Worm (Caenorhabditis elegans): Measurements from ENCODE around the gene wdr-60.

Gene wdr-60

DNA sequence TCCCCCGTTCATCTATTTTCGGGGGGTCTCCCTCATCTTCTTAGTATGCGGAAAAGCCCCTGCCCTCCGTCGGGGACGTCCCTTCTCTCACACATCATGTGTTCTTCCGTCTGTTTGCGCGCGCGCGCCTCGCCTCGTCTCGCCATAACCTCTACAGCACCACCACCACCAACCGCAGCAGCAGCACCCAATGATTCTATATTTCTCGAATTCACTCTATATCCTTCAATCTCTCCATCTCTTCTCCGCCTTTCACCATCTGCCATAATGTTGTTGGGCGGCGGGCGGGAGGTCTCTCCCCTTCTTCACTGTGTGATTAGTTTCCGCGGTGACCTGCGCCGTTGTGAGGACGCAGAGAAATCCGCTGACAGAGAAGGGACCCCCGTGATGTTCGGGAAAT lies 39.7 kb upstream of the wdr-60 start (continued):
- TF ChIP-seq ceh-19 (GFP tag; optimal IDR thresholded peaks at IDR 0.05), result peak; percentile 84
- no peak for TF ChIP-seq nhr-11 (tag; optimal IDR thresholded peaks at IDR 0.05)
- no peak for TF ChIP-seq ceh-24 (tag; optimal IDR thresholded peaks at IDR 0.05)
- peak; percentile 46 for TF ChIP-seq ceh-2 (tag; optimal IDR thresholded peaks at IDR 0.05)
- TF ChIP-seq ets-4 (tag; optimal IDR thresholded peaks at IDR 0.05), result peak; percentile 19
- no peak for TF ChIP-seq npax-4 (tag; optimal IDR thresholded peaks at IDR 0.05)
- TF ChIP-seq pha-4 (tag; optimal IDR thresholded peaks at IDR 0.05), result no peak
- TF ChIP-seq che-1 (tag; optimal IDR thresholded peaks at IDR 0.05), result no peak
- TF ChIP-seq tbx-7 (tag; optimal IDR thresholded peaks at IDR 0.05), result no peak
- TF ChIP-seq dmd-4 (tag; optimal IDR thresholded peaks at IDR 0.05; ENCODE audit: borderline replicate concordance), result peak; percentile 71
- no peak for TF ChIP-seq dve-1 (tag; optimal IDR thresholded peaks at IDR 0.05)
- no peak for TF ChIP-seq unc-3 (GFP tag; conservative IDR thresholded peaks at IDR 0.05)
- TF ChIP-seq unc-3 (tag; optimal IDR thresholded peaks at IDR 0.05), result no peak
- TF ChIP-seq sox-2 (GFP tag; IDR thresholded peaks at IDR 0.05), result no peak
- TF ChIP-seq pag-3 (tag; optimal IDR thresholded peaks at IDR 0.05; ENCODE audit: borderline replicate concordance), result no peak
- no peak for TF ChIP-seq gmeb-2 (tag; optimal IDR thresholded peaks at IDR 0.05)
- peak; percentile 10 for TF ChIP-seq pha-2 (tag; optimal IDR thresholded peaks at IDR 0.05)
- no peak for TF ChIP-seq fkh-10 (GFP tag; optimal IDR thresholded peaks at IDR 0.05)
- TF ChIP-seq hlh-15 (tag; optimal IDR thresholded peaks at IDR 0.05), result no peak
- peak; percentile 29 for TF ChIP-seq unc-86 (tag; optimal IDR thresholded peaks at IDR 0.05)
- TF ChIP-seq mec-3 (tag; optimal IDR thresholded peaks at IDR 0.05; ENCODE audit: borderline replicate concordance), result peak; percentile 51
- no peak for TF ChIP-seq pat-9 (tag; optimal IDR thresholded peaks at IDR 0.05)
- TF ChIP-seq pros-1 (tag; optimal IDR thresholded peaks at IDR 0.05), result peak; percentile 47
- TF ChIP-seq ceh-30 (tag; optimal IDR thresholded peaks at IDR 0.05), result no peak
- TF ChIP-seq Y22D7AL.16 (tag; optimal IDR thresholded peaks at IDR 0.05), result no peak
- peak; percentile 6 for TF ChIP-seq sox-4 (tag; optimal IDR thresholded peaks at IDR 0.05)
- TF ChIP-seq sdc-2 (tag; optimal IDR thresholded peaks at IDR 0.05), result peak; percentile 55
- TF ChIP-seq lin-11 (tag; optimal IDR thresholded peaks at IDR 0.05), result no peak
- peak; percentile 86 for TF ChIP-seq tbx-2 (tag; optimal IDR thresholded peaks at IDR 0.05)
- no peak for TF ChIP-seq pqm-1 (tag; optimal IDR thresholded peaks at IDR 0.05)
- TF ChIP-seq ceh-48 (tag; optimal IDR thresholded peaks at IDR 0.05), result no peak
- peak; percentile 52 for TF ChIP-seq fax-1 (tag; optimal IDR thresholded peaks at IDR 0.05)
- no peak for TF ChIP-seq zip-5 (tag; optimal IDR thresholded peaks at IDR 0.05)

- TF ChIP-seq hlh-30 (tag; optimal IDR thresholded peaks at IDR 0.05; ENCODE audit: insufficient read depth) (peak; percentile 23), ets-4 (tag; optimal IDR thresholded peaks at IDR 0.05) (peak; percentile 27), nfya-1 (tag; optimal IDR thresholded peaks at IDR 0.05) (peak; percentile 11), dmd-4 (tag; optimal IDR thresholded peaks at IDR 0.05; ENCODE audit: borderline replicate concordance) (peak; percentile 45), hlh-13 (GFP tag; optimal IDR thresholded peaks at IDR 0.05) (no peak), pha-2 (tag; optimal IDR thresholded peaks at IDR 0.05) (no peak), T23F11.4 (GFP tag; optimal IDR thresholded peaks at IDR 0.05) (peak; percentile 43), C08G9.2 (tag; optimal IDR thresholded peaks at IDR 0.05) (peak; percentile 42), sdc-2 (tag; optimal IDR thresholded peaks at IDR 0.05) (peak; percentile 49), ceh-34 (tag; optimal IDR thresholded peaks at IDR 0.05) (peak; percentile 49), pros-1 (tag; optimal IDR thresholded peaks at IDR 0.05) (peak; percentile 30), rnt-1 (tag; optimal IDR thresholded peaks at IDR 0.05) (peak; percentile 23), ceh-31 (tag; optimal IDR thresholded peaks at IDR 0.05) (peak; percentile 50), tbx-7 (tag; optimal IDR thresholded peaks at IDR 0.05) (peak; percentile 4), ceh-19 (GFP tag; optimal IDR thresholded peaks at IDR 0.05) (peak; percentile 17), che-1 (tag; optimal IDR thresholded peaks at IDR 0.05) (no peak), pqm-1 (tag; optimal IDR thresholded peaks at IDR 0.05) (no peak), tbx-2 (tag; optimal IDR thresholded peaks at IDR 0.05) (peak; percentile 41), fkh-6 (tag; optimal IDR thresholded peaks at IDR 0.05) (no peak), ref-2 (tag; optimal IDR thresholded peaks at IDR 0.05) (peak; percentile 14), F13H6.1 (tag; optimal IDR thresholded peaks at IDR 0.05) (peak; percentile 47), syd-9 (tag; optimal IDR thresholded peaks at IDR 0.05) (no peak)
These were observed 38.4 kb upstream of the wdr-60 start for ce11 chrIII:4948631-4949030.
